Worm (Caenorhabditis elegans) whole organism, late embryonic: ENCODE data around the gene nhr-154.

Source experiments
- ceh-19 ChIP-seq: fragments of 200-800 bp; sonication (Bioruptor generic); optimal IDR thresholded peaks from 2 replicates; lab custom pipeline; 2018; ENCODE audit warnings: mild to moderate bottlenecking, missing genetic modification characterization, missing compliant biosample characterization
- ceh-22 ChIP-seq: sonication (generic microtip); optimal IDR thresholded peaks from 2 replicates; lab custom pipeline; 2017; ENCODE audit warnings: missing biosample characterization, missing genetic modification characterization
- ceh-6 ChIP-seq: fragments of 200-800 bp; sonication (Bioruptor generic); optimal IDR thresholded peaks from 2 replicates; lab custom pipeline; 2018; ENCODE audit warnings: mild to moderate bottlenecking, missing genetic modification characterization, missing compliant biosample characterization
- ceh-9 ChIP-seq: sonication (generic microtip); optimal IDR thresholded peaks from 2 replicates; lab custom pipeline; 2016; ENCODE audit warnings: mild to moderate bottlenecking, missing genetic modification characterization, inconsistent platforms, missing compliant biosample characterization
- elt-4 ChIP-seq: sonication (generic microtip); optimal IDR thresholded peaks from 2 replicates; lab custom pipeline; 2016; ENCODE audit warnings: missing genetic modification characterization, missing compliant biosample characterization
- fkh-10 ChIP-seq: fragments of 150-350 bp; optimal IDR thresholded peaks from 2 replicates; lab custom pipeline; 2014; ENCODE audit warnings: missing biosample characterization, missing genetic modification reagents, missing genetic modification characterization
- gmeb-2 ChIP-seq: sonication (generic microtip); optimal IDR thresholded peaks from 2 replicates; lab custom pipeline; 2016; ENCODE audit warnings: missing genetic modification characterization, inconsistent platforms, missing compliant biosample characterization
- hlh-8 ChIP-seq: sonication (generic microtip); optimal IDR thresholded peaks from 2 replicates; lab custom pipeline; 2016; ENCODE audit warnings: missing genotype, missing genetic modification characterization, missing compliant biosample characterization
- lin-11 ChIP-seq: fragments of 200-800 bp; sonication (Bioruptor generic); optimal IDR thresholded peaks from 2 replicates; lab custom pipeline; 2018; ENCODE audit warnings: mild to moderate bottlenecking, missing genetic modification characterization, missing compliant biosample characterization
- npax-4 ChIP-seq: sonication (generic microtip); optimal IDR thresholded peaks from 2 replicates; lab custom pipeline; 2016; ENCODE audit warnings: missing genetic modification characterization, missing compliant biosample characterization
- pag-3 ChIP-seq: sonication (generic microtip); optimal IDR thresholded peaks from 2 replicates; lab custom pipeline; 2016; ENCODE audit warnings: missing compliant biosample characterization, missing genetic modification characterization, borderline replicate concordance
- pqm-1 ChIP-seq: sonication (generic microtip); optimal IDR thresholded peaks from 2 replicates; lab custom pipeline; 2016; ENCODE audit warnings: missing genetic modification characterization, missing compliant biosample characterization
- ref-2 ChIP-seq: sonication (generic microtip); optimal IDR thresholded peaks from 2 replicates; lab custom pipeline; 2016; ENCODE audit warnings: missing genetic modification characterization, missing compliant biosample characterization
- rnt-1 ChIP-seq: sonication (generic microtip); optimal IDR thresholded peaks from 2 replicates; lab custom pipeline; 2016; ENCODE audit warnings: missing genetic modification characterization, missing compliant biosample characterization
- tbx-2 ChIP-seq: sonication (generic microtip); optimal IDR thresholded peaks from 2 replicates; lab custom pipeline; 2016; ENCODE audit warnings: missing genetic modification characterization, missing compliant biosample characterization

nhr-154 gene

ce11 chrV:12150607-12151006 is 49.5 kb downstream of the nhr-154 start, which contains the start of gene che-11:
Gene che-11 (minus strand): TSS chrV:12150707.
- TF ChIP-seq rnt-1 (tag; lab: Kevin White, UChicago): no peak
- no peak for TF ChIP-seq lin-11 (tag; lab: Kevin White, UChicago)
- no peak for TF ChIP-seq tbx-2 (tag; lab: Kevin White, UChicago)
- no peak for TF ChIP-seq ref-2
- no peak for TF ChIP-seq pqm-1 (tag; lab: Kevin White, UChicago)
- TF ChIP-seq hlh-8 (tag; lab: Kevin White, UChicago): no peak
- TF ChIP-seq ceh-6 (GFP tag; lab: Kevin White, UChicago): no peak
- no peak for TF ChIP-seq ceh-19
- TF ChIP-seq, all 69 proteins: peak for 0

- TF ChIP-seq npax-4 (tag; lab: Kevin White, UChicago) (no peak), pag-3 (tag; lab: Kevin White, UChicago) (no peak), gmeb-2 (tag; lab: Kevin White, UChicago) (no peak), ceh-22 (tag; lab: Kevin White, UChicago) (no peak), ceh-9 (no peak), fkh-10 (GFP tag; lab: Kevin White, UChicago) (no peak), elt-4 (no peak)
Measured at ce11 chrV:12152857-12153256, 51.8 kb downstream of the nhr-154 start, which contains the start of gene C27A7.8. Gene C27A7.8 (plus strand): TSS chrV:12153157.
